Fruit fly (Drosophila melanogaster): Measurements from ENCODE around the gene Smyd4-2.

Smyd4-2 gene

dm6 chr3L:12406999-12407632 is 5.4 kb upstream of the Smyd4-2 start (continued):
- TF ChIP-seq ewg (GFP tag; optimal IDR thresholded peaks at IDR 0.05) (peak; percentile 78), her (GFP tag; optimal IDR thresholded peaks at IDR 0.05) (peak; percentile 93), Ravus (GFP tag; IDR thresholded peaks at IDR 0.05) (peak; percentile 72), fd64A (GFP tag; optimal IDR thresholded peaks at IDR 0.05) (peak; percentile 89), CG2202 (tag; optimal IDR thresholded peaks at IDR 0.05) (peak; percentile 67), ttk (GFP tag; IDR thresholded peaks at IDR 0.05) (peak; percentile 74; the same call in 1 of the 2 replicates), CG3838 (GFP tag; optimal IDR thresholded peaks at IDR 0.05) (peak; percentile 92), CG8478 (optimal IDR thresholded peaks at IDR 0.05) (no peak), sima (GFP tag; optimal IDR thresholded peaks at IDR 0.05) (peak; percentile 90), H2.0 (GFP tag; IDR thresholded peaks at IDR 0.05) (peak; percentile 71), pzg (GFP tag; optimal IDR thresholded peaks at IDR 0.05) (peak; percentile 26), CkIIα-i1 (GFP tag; IDR thresholded peaks at IDR 0.05) (peak; percentile 94), CG30431 (GFP tag; optimal IDR thresholded peaks at IDR 0.05) (peak; percentile 24), HmgZ (tag; optimal IDR thresholded peaks at IDR 0.05) (peak; percentile 96), CG4328 (GFP tag; optimal IDR thresholded peaks at IDR 0.05) (peak; percentile 93), ap (GFP tag; IDR thresholded peaks at IDR 0.05) (peak; percentile 84), CG3726 (GFP tag; IDR thresholded peaks at IDR 0.05) (peak; percentile 92), nerfin-2 (GFP tag; IDR thresholded peaks at IDR 0.05; ENCODE audit: partially characterized antibody) (no peak), lmd (GFP tag; IDR thresholded peaks at IDR 0.05) (peak; percentile 62; the same call in 1 of the 2 replicates), Blimp-1 (GFP tag; optimal IDR thresholded peaks at IDR 0.05) (no peak), GATAe (GFP tag; conservative IDR thresholded peaks at IDR 0.05) (no peak; the same call in 1 of the 2 replicates), row (GFP tag; IDR thresholded peaks at IDR 0.05) (peak; percentile 47; the same call in 2 of the 3 replicates), CG30020 (tag; optimal IDR thresholded peaks at IDR 0.05) (no peak), CG10366 (GFP tag; IDR thresholded peaks at IDR 0.05) (peak; percentile 86), CG11093 (GFP tag; IDR thresholded peaks at IDR 0.05) (peak; percentile 86; the same call in 2 of the 3 replicates), CG4404 (GFP tag; IDR thresholded peaks at IDR 0.05) (no peak), Bteb2 (GFP tag; optimal IDR thresholded peaks at IDR 0.05) (peak; percentile 90), CG4617 (GFP tag; optimal IDR thresholded peaks at IDR 0.05; ENCODE audit: borderline replicate concordance) (peak; percentile 53), lilli (GFP tag; optimal IDR thresholded peaks at IDR 0.05) (peak; percentile 81), NC2β (GFP tag; optimal IDR thresholded peaks at IDR 0.05) (peak; percentile 81), schlank (tag; optimal IDR thresholded peaks at IDR 0.05) (peak; percentile 96), Bgb (GFP tag; IDR thresholded peaks at IDR 0.05; ENCODE audit: partially characterized antibody) (no peak), Dp (GFP tag; optimal IDR thresholded peaks at IDR 0.05) (peak; percentile 12), tgo (GFP tag; IDR thresholded peaks at IDR 0.05) (peak; percentile 70; the same call in 2 of the 3 replicates), CG31224 (GFP tag; IDR thresholded peaks at IDR 0.05) (peak; percentile 78), CG10979 (tag; optimal IDR thresholded peaks at IDR 0.05) (peak; percentile 30), CG32772 (GFP tag; IDR thresholded peaks at IDR 0.05) (peak; percentile 59), CG14710 (tag; optimal IDR thresholded peaks at IDR 0.05) (no peak), HHEX (GFP tag; optimal IDR thresholded peaks at IDR 0.05) (peak; percentile 94), pum (GFP tag; optimal IDR thresholded peaks at IDR 0.05) (peak; percentile 55), Hand (GFP tag; optimal IDR thresholded peaks at IDR 0.05) (peak; percentile 83), Atf-2 (GFP tag; optimal IDR thresholded peaks at IDR 0.05) (peak; percentile 78), caup (GFP tag; optimal IDR thresholded peaks at IDR 0.05; ENCODE audit: severe bottlenecking) (peak; percentile 97), CG3847 (GFP tag; IDR thresholded peaks at IDR 0.05) (peak; percentile 73), Lim3 (GFP tag; IDR thresholded peaks at IDR 0.05) (peak; percentile 43; the same call in 1 of the 2 replicates), CG15514 (GFP tag; optimal IDR thresholded peaks at IDR 0.05) (peak; percentile 93), en (GFP tag; optimal IDR thresholded peaks at IDR 0.05) (peak; percentile 83), CG13424 (tag; optimal IDR thresholded peaks at IDR 0.05) (peak; percentile 75), Dip2 (GFP tag; IDR thresholded peaks at IDR 0.05) (no peak), exex (tag; optimal IDR thresholded peaks at IDR 0.05) (peak; percentile 92)
